Worm (Caenorhabditis elegans) whole organism, L1 larva: ENCODE measurements around the gene lips-17.
A peak's percentile ranks its signal among the peaks of the same experiment; 100 is the strongest.

ENCODE experiments used
- C34B4.2 ChIP-seq: sonication (generic microtip); optimal IDR thresholded peaks from 2 replicates; lab custom pipeline; 2017; ENCODE audit warnings: mild to moderate bottlenecking, missing genetic modification characterization, missing compliant biosample characterization
- aha-1 ChIP-seq: fragments of 150-350 bp; optimal IDR thresholded peaks from 2 replicates; lab custom pipeline; 2014; ENCODE audit warnings: missing biosample characterization, missing genetic modification characterization
- aly-2 ChIP-seq: fragments of 150-350 bp; optimal IDR thresholded peaks from 2 replicates; lab custom pipeline; 2014; ENCODE audit warnings: missing biosample characterization, missing genetic modification characterization
- blmp-1 ChIP-seq: fragments of 150-350 bp; optimal IDR thresholded peaks from 2 replicates; lab custom pipeline; 2014; ENCODE audit warnings: missing biosample characterization, missing genetic modification characterization
- ceh-63 ChIP-seq: fragments of 200-800 bp; sonication (Bioruptor generic); optimal IDR thresholded peaks from 2 replicates; lab custom pipeline; 2018; ENCODE audit warnings: mild to moderate bottlenecking, missing genetic modification characterization, missing compliant biosample characterization
- dpl-1 ChIP-seq, 3 experiments: fragments of 150-350 bp in 2 of 3; sonication (generic microtip) in 1 of 3; optimal IDR thresholded peaks; 2 replicates each; lab custom pipeline; 2014 to 2017; ENCODE audit warnings: missing biosample characterization in 3 of 3, missing genetic modification characterization in 3 of 3, missing genetic modification reagents in 3 of 3
- efl-1 ChIP-seq, 4 experiments: fragments of 150-350 bp; optimal IDR thresholded peaks in 3 of 4; peaks in 1 of 4; 1 replicate in 1 of 4; 2 replicates in 3 of 4; lab custom pipeline; 2014; ENCODE audit warnings: missing biosample characterization in 2 of 4, missing genetic modification characterization in 2 of 4, missing genetic modification reagents in 2 of 4
- egl-27 ChIP-seq, 2 experiments: fragments of 150-350 bp in 1 of 2; sonication (generic microtip); optimal IDR thresholded peaks; 3 replicates each; lab custom pipeline; 2017 to 2018; ENCODE audit warnings: missing biosample characterization in 2 of 2, missing genetic modification characterization in 2 of 2, missing genetic modification reagents in 2 of 2
- elt-3 ChIP-seq, 6 experiments: fragments of 150-350 bp in 1 of 6; sonication (generic microtip); optimal IDR thresholded peaks; 2 replicates each; lab custom pipeline; 2017 to 2018; ENCODE audit warnings: missing biosample characterization in 6 of 6, missing genetic modification characterization in 6 of 6, inconsistent platforms in 1 of 6
- fos-1 ChIP-seq: fragments of 150-350 bp; optimal IDR thresholded peaks from 2 replicates; lab custom pipeline; 2014; ENCODE audit warnings: missing biosample characterization, missing genetic modification characterization
- grh-1 ChIP-seq: fragments of 200-800 bp; sonication (Bioruptor generic); IDR thresholded peaks from 2 replicates; pipeline ENCODE4 v1.3.6; 2022; ENCODE audit warnings: missing genetic modification reagents, missing genetic modification characterization, missing compliant biosample characterization
- hlh-17 ChIP-seq: fragments of 200-800 bp; sonication (Bioruptor generic); optimal IDR thresholded peaks from 2 replicates; lab custom pipeline; 2018; ENCODE audit warnings: missing genetic modification characterization, mild to moderate bottlenecking, missing compliant biosample characterization, moderate library complexity, borderline replicate concordance
- hpl-2 ChIP-seq: fragments of 150-350 bp; optimal IDR thresholded peaks from 2 replicates; lab custom pipeline; 2014; ENCODE audit warnings: missing biosample characterization, missing genetic modification reagents, missing genetic modification characterization
- irx-1 ChIP-seq: sonication (generic microtip); optimal IDR thresholded peaks from 2 replicates; lab custom pipeline; 2016; ENCODE audit warnings: missing genetic modification characterization, missing compliant biosample characterization
- lin-14 ChIP-seq: fragments of 200-800 bp; sonication (Bioruptor generic); optimal IDR thresholded peaks from 2 replicates; lab custom pipeline; 2018; ENCODE audit warnings: mild to moderate bottlenecking, missing genetic modification characterization, moderate library complexity, missing compliant biosample characterization
- lin-35 ChIP-seq, 2 experiments: fragments of 150-350 bp; optimal IDR thresholded peaks; 2 replicates each; lab custom pipeline; 2014; ENCODE audit warnings: missing biosample characterization in 2 of 2, missing genetic modification characterization in 2 of 2, missing genetic modification reagents in 2 of 2
- lir-3 ChIP-seq: sonication (generic microtip); optimal IDR thresholded peaks from 2 replicates; lab custom pipeline; 2016; ENCODE audit warnings: mild to moderate bottlenecking, missing genetic modification characterization, moderate library complexity, missing compliant biosample characterization; ENCODE audit not compliant: poor library complexity
- lsy-2 ChIP-seq, 2 experiments: fragments of 150-350 bp; optimal IDR thresholded peaks; 2 replicates each; lab custom pipeline; 2014; ENCODE audit warnings: missing biosample characterization in 2 of 2, missing genetic modification characterization in 2 of 2
- mdl-1 ChIP-seq, 2 experiments: fragments of 150-350 bp; optimal IDR thresholded peaks; 2 replicates each; lab custom pipeline; 2014 to 2017; ENCODE audit warnings: missing biosample characterization in 2 of 2, missing genetic modification characterization in 2 of 2, inconsistent platforms in 1 of 2
- mep-1 ChIP-seq: fragments of 150-350 bp; optimal IDR thresholded peaks from 2 replicates; lab custom pipeline; 2014; ENCODE audit warnings: missing biosample characterization, missing genetic modification characterization
- nhr-11 ChIP-seq: fragments of 150-350 bp; optimal IDR thresholded peaks from 2 replicates; lab custom pipeline; 2014; ENCODE audit warnings: missing biosample characterization, missing genetic modification characterization
- nhr-12 ChIP-seq: sonication (generic microtip); optimal IDR thresholded peaks from 2 replicates; lab custom pipeline; 2017; ENCODE audit warnings: missing biosample characterization, missing genetic modification characterization
- nhr-19 ChIP-seq: fragments of 200-800 bp; sonication (Bioruptor generic); conservative IDR thresholded peaks from 2 replicates; pipeline ENCODE4 v1.3.6; 2022; ENCODE audit warnings: missing genetic modification characterization, missing compliant biosample characterization
- nhr-20 ChIP-seq: sonication (generic microtip); optimal IDR thresholded peaks from 2 replicates; lab custom pipeline; 2016; ENCODE audit warnings: mild to moderate bottlenecking, missing genetic modification characterization, missing compliant biosample characterization
- nhr-28 ChIP-seq: fragments of 150-350 bp; optimal IDR thresholded peaks from 2 replicates; lab custom pipeline; 2014; ENCODE audit warnings: missing biosample characterization, missing genetic modification characterization
- nhr-47 ChIP-seq: sonication (generic microtip); optimal IDR thresholded peaks from 2 replicates; lab custom pipeline; 2016; ENCODE audit warnings: mild to moderate bottlenecking, missing genetic modification characterization, moderate library complexity, missing compliant biosample characterization
- nhr-71 ChIP-seq: sonication (generic microtip); optimal IDR thresholded peaks from 2 replicates; lab custom pipeline; 2016; ENCODE audit warnings: mild to moderate bottlenecking, missing genetic modification characterization, moderate library complexity, missing compliant biosample characterization
- nhr-84 ChIP-seq: sonication (generic microtip); optimal IDR thresholded peaks from 2 replicates; lab custom pipeline; 2017; ENCODE audit warnings: missing biosample characterization, missing genetic modification characterization
- nhr-85 ChIP-seq: sonication (generic microtip); peaks from one replicate; lab custom pipeline; 2016; ENCODE audit warnings: missing genetic modification characterization, inconsistent platforms, missing compliant biosample characterization
- nhr-90 ChIP-seq: sonication (generic microtip); optimal IDR thresholded peaks from 2 replicates; lab custom pipeline; 2016; ENCODE audit warnings: mild to moderate bottlenecking, missing genetic modification characterization, missing compliant biosample characterization; ENCODE audit not compliant: poor library complexity
- snu-23 ChIP-seq: sonication (generic microtip); optimal IDR thresholded peaks from 2 replicates; lab custom pipeline; 2016; ENCODE audit warnings: missing genetic modification characterization, missing compliant biosample characterization
- sup-37 ChIP-seq: fragments of 200-800 bp; sonication (Bioruptor generic); optimal IDR thresholded peaks from 2 replicates; lab custom pipeline; 2018; ENCODE audit warnings: mild to moderate bottlenecking, missing genetic modification characterization, missing compliant biosample characterization
- tbx-2 ChIP-seq: sonication (generic microtip); optimal IDR thresholded peaks from 2 replicates; lab custom pipeline; 2016; ENCODE audit warnings: missing genetic modification characterization, missing compliant biosample characterization
- unc-130 ChIP-seq: fragments of 150-350 bp; optimal IDR thresholded peaks from 2 replicates; lab custom pipeline; 2017; ENCODE audit warnings: missing biosample characterization, missing genetic modification characterization, inconsistent platforms
- unc-62 ChIP-seq: fragments of 150-350 bp; optimal IDR thresholded peaks from 2 replicates; lab custom pipeline; 2014; ENCODE audit warnings: missing biosample characterization, missing genetic modification reagents, missing genetic modification characterization
- unc-86 ChIP-seq: sonication (generic microtip); optimal IDR thresholded peaks from 2 replicates; lab custom pipeline; 2016; ENCODE audit warnings: missing genetic modification characterization, missing compliant biosample characterization
- unc-98 ChIP-seq: fragments of 200-800 bp; sonication (Bioruptor generic); IDR thresholded peaks from 2 replicates; pipeline ENCODE4 v1.3.6; 2022; ENCODE audit warnings: missing genetic modification characterization, missing compliant biosample characterization
- zag-1 ChIP-seq: fragments of 150-350 bp; optimal IDR thresholded peaks from 2 replicates; lab custom pipeline; 2014; ENCODE audit warnings: missing biosample characterization, missing genetic modification characterization
- zip-4 ChIP-seq: fragments of 200-800 bp; sonication (Bioruptor generic); optimal IDR thresholded peaks from 2 replicates; lab custom pipeline; 2018; ENCODE audit warnings: mild to moderate bottlenecking, missing genetic modification characterization, moderate library complexity, missing compliant biosample characterization
- ztf-11 ChIP-seq, 2 experiments: sonication (generic microtip); optimal IDR thresholded peaks; 2 replicates each; lab custom pipeline; 2016 to 2017; ENCODE audit warnings: missing genetic modification characterization in 2 of 2, missing biosample characterization in 1 of 2, missing compliant biosample characterization in 1 of 2
- ztf-4 ChIP-seq: fragments of 150-350 bp; optimal IDR thresholded peaks from 2 replicates; lab custom pipeline; 2014; ENCODE audit warnings: missing biosample characterization, missing genetic modification characterization

lips-17 gene

DNA sequence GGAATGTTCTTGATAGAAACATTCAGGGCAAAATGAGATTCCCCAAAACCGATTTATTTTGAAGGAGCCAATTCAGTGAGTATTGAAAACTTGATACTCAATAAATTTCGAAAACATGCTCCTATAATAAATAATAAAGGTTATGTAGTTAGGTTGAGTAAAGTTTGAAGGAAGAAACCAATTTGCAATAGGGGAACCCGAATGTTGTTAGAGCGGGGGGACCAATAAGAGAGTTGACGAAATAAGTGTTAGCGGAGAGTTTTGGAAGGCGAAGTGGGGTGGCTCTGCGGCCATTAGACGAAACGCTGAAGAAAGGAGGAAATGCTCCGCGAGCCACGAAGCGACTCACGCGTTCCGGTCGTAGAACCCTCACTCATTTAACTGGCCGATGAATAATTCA is 16.9 kb downstream of the lips-17 start:
- TF ChIP-seq C34B4.2 (tag; lab: Kevin White, UChicago) (no peak), lin-14 (peak; percentile 19), unc-86 (peak; percentile 53)

DNA sequence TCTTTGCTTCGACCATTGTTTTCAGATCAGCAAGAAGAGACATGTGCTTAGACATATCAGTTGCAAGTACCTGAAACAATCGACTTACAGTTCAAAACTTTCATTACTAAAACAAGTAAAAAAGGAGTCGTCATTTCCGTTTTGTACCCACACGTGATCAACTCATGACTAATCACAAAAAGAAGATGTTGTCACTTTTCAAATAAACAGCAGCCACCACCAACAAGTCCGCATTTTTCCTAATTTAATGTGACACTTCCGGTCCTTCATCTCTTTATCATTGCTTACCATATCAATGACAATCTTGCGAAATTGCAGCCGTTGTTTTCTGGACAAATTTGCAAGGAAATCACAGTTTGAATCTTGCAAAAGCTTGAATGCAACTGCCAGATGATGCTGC is 20.6 kb downstream of the lips-17 start:
- TF ChIP-seq nhr-19 (GFP tag; lab: Robert Waterston, UW) (peak; percentile 52), C34B4.2 (tag; lab: Kevin White, UChicago) (no peak), elt-3 (tag; optimal IDR thresholded peaks at IDR 0.05; lab: Kevin White, UChicago) (peak in 4 of 6 experiments; percentile 36 to 80 (median 54)), efl-1 (optimal IDR thresholded peaks at IDR 0.05; lab: Kevin White, UChicago) (no peak), efl-1 (GFP tag; optimal IDR thresholded peaks at IDR 0.05 in 1 of 2; lab: Kevin White, UChicago) (peak in 1 of 2 experiments; percentile 31), nhr-28 (tag; lab: Kevin White, UChicago) (no peak), dpl-1 (GFP tag; optimal IDR thresholded peaks at IDR 0.05; lab: Kevin White, UChicago) (peak in 1 of 3 experiments; percentile 1), tbx-2 (peak; percentile 63), ztf-11 (tag; optimal IDR thresholded peaks at IDR 0.05; lab: Kevin White, UChicago) (no peak), nhr-71 (tag; lab: Kevin White, UChicago) (peak; percentile 63), lsy-2 (tag; optimal IDR thresholded peaks at IDR 0.05; lab: Kevin White, UChicago) (peak in 1 of 2 experiments; percentile 16), zag-1 (tag; lab: Kevin White, UChicago) (no peak), nhr-90 (tag; lab: Kevin White, UChicago) (peak; percentile 70), sup-37 (no peak), nhr-85 (tag; lab: Kevin White, UChicago) (peak; percentile 78), egl-27 (tag; optimal IDR thresholded peaks at IDR 0.05; lab: Kevin White, UChicago) (no peak), ceh-63 (GFP tag; lab: Kevin White, UChicago) (no peak), snu-23 (peak; percentile 46), lir-3 (tag; lab: Kevin White, UChicago) (no peak), mdl-1 (tag; optimal IDR thresholded peaks at IDR 0.05; lab: Kevin White, UChicago) (peak in 1 of 2 experiments; percentile 6), unc-130 (peak; percentile 65), blmp-1 (tag; lab: Kevin White, UChicago) (peak; percentile 71), unc-98 (GFP tag; lab: Robert Waterston, UW) (no peak), lin-35 (GFP tag; optimal IDR thresholded peaks at IDR 0.05; lab: Kevin White, UChicago) (peak in 1 of 2 experiments; percentile 57), nhr-20 (tag; lab: Kevin White, UChicago) (peak; percentile 55), lin-14 (peak; percentile 62), grh-1 (peak; percentile 62; the same call in 1 of the 2 replicates), nhr-47 (tag; lab: Kevin White, UChicago) (peak; percentile 19)

DNA sequence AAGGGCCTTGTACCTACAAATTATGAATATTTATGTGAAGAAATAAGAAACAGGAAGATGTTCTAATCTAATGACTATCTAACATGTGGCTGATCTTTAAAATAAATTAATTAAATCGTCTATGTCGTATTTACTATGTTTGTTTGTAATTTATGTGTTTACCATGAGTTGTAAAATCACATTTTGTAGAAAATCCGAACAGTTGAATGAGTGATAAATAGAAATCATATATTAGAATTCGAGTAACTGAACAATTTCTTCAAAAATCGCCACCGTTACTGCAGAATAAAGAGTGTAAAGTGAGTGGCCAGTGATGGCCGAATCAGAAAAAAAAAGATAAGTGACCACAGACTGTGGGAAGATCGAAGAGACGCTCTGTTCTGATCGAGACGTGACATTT is 22.0 kb downstream of the lips-17 start:
- no peak for TF ChIP-seq hlh-17 (GFP tag; lab: Kevin White, UChicago)
- TF ChIP-seq nhr-85 (tag; lab: Kevin White, UChicago): no peak
- no peak for TF ChIP-seq unc-62 (GFP tag; lab: Kevin White, UChicago)
- TF ChIP-seq nhr-12: no peak

DNA sequence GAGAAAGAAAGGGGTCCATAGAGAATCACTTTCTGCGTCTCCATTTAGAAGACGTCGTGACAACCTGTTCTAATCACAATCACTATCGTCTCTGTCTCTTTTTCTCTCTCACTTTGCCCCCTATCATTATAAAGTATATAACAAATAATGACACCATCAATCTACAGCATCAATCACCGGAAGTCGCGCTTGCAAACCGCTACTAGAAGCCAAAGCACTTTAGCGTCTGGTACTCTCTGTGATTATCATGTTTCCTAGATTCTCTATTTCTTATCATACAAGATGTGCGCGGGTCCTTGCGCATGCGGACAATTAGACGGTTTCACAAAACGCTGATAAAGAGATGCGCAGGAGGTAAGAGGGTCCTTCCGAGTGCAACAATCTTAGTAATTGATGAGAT is 23.1 kb downstream of the lips-17 start:
- TF ChIP-seq nhr-47 (tag; lab: Kevin White, UChicago) (no peak), mdl-1 (tag; optimal IDR thresholded peaks at IDR 0.05; lab: Kevin White, UChicago) (peak in 1 of 2 experiments; percentile 21), grh-1 (peak; percentile 62), nhr-84 (tag; lab: Kevin White, UChicago) (no peak), mep-1 (peak; percentile 7), lsy-2 (tag; optimal IDR thresholded peaks at IDR 0.05; lab: Kevin White, UChicago) (no peak), hpl-2 (no peak), zag-1 (tag; lab: Kevin White, UChicago) (no peak), nhr-20 (tag; lab: Kevin White, UChicago) (peak; percentile 30), lin-14 (peak; percentile 9), irx-1 (tag; lab: Kevin White, UChicago) (no peak), nhr-11 (tag; lab: Kevin White, UChicago) (no peak), hlh-17 (GFP tag; lab: Kevin White, UChicago) (no peak), unc-98 (GFP tag; lab: Robert Waterston, UW) (no peak), ztf-4 (peak; percentile 34), unc-86 (no peak), nhr-85 (tag; lab: Kevin White, UChicago) (peak; percentile 90), nhr-71 (tag; lab: Kevin White, UChicago) (peak; percentile 49), ceh-63 (GFP tag; lab: Kevin White, UChicago) (no peak), dpl-1 (GFP tag; optimal IDR thresholded peaks at IDR 0.05; lab: Kevin White, UChicago) (no peak), fos-1 (tag; lab: Kevin White, UChicago) (no peak), aly-2 (tag; lab: Kevin White, UChicago) (no peak), unc-130 (peak; percentile 58), blmp-1 (tag; lab: Kevin White, UChicago) (peak; percentile 88), zip-4 (GFP tag; lab: Kevin White, UChicago) (no peak), egl-27 (tag; optimal IDR thresholded peaks at IDR 0.05; lab: Kevin White, UChicago) (peak in 1 of 2 experiments; percentile 36), nhr-19 (GFP tag; lab: Robert Waterston, UW) (peak; percentile 25; the same call in 1 of the 2 replicates), tbx-2 (peak; percentile 37), elt-3 (tag; optimal IDR thresholded peaks at IDR 0.05; lab: Kevin White, UChicago) (peak in 5 of 6 experiments; percentile 31 to 85 (median 79)), snu-23 (peak; percentile 23), aha-1 (tag; lab: Kevin White, UChicago) (no peak)
